Fruit fly (Drosophila melanogaster) whole organism, embryonic: ENCODE results near the gene CG17249.

Experiments
- Adf1 ChIP-seq: fragments of 200-800 bp; sonication (Bioruptor generic); IDR thresholded peaks from 2 replicates; pipeline ENCODE4 v1.3.6; 2022; ENCODE audit warnings: missing biosample characterization, missing genetic modification characterization
- Atf6 ChIP-seq: fragments of 200-800 bp; sonication (Bioruptor generic); IDR thresholded peaks from 2 replicates; pipeline ENCODE4 v1.3.6; 2022; ENCODE audit warnings: missing biosample characterization, missing genetic modification characterization
- Bdp1 ChIP-seq: fragments of 200-800 bp; sonication (Bioruptor generic); optimal IDR thresholded peaks from 3 replicates; lab custom pipeline; 2016; ENCODE audit warnings: missing biosample characterization, missing genetic modification characterization
- CG12071 ChIP-seq: fragments of 200-800 bp; sonication (Bioruptor generic); optimal IDR thresholded peaks from 3 replicates; lab custom pipeline; 2018; ENCODE audit warnings: missing biosample characterization, mild to moderate bottlenecking, missing genetic modification characterization
- CG12769 ChIP-seq: fragments of 200-800 bp; sonication (Bioruptor generic); optimal IDR thresholded peaks from 2 replicates; lab custom pipeline; 2019; ENCODE audit warnings: missing biosample characterization, mild to moderate bottlenecking, missing genetic modification characterization, moderate library complexity
- CG14014 ChIP-seq: fragments of 200-800 bp; sonication (Bioruptor generic); IDR thresholded peaks from 2 replicates; pipeline ENCODE4 v1.3.6; 2022; ENCODE audit warnings: missing biosample characterization, missing genetic modification characterization
- CG14050 ChIP-seq: fragments of 200-800 bp; sonication (Bioruptor generic); IDR thresholded peaks from 3 replicates; pipeline ENCODE4 v1.3.6; 2022; ENCODE audit warnings: missing biosample characterization, missing genetic modification characterization
- CG17612 ChIP-seq: fragments of 200-800 bp; sonication (Bioruptor generic); IDR thresholded peaks from 2 replicates; pipeline ENCODE4 v1.3.6; 2022; ENCODE audit warnings: missing biosample characterization, missing genetic modification characterization
- CG17802 ChIP-seq: fragments of 200-800 bp; sonication (Bioruptor generic); optimal IDR thresholded peaks from 2 replicates; lab custom pipeline; 2018; ENCODE audit warnings: missing biosample characterization, mild to moderate bottlenecking, missing genetic modification characterization, moderate library complexity
- CG31441 ChIP-seq: fragments of 200-800 bp; sonication (Bioruptor generic); IDR thresholded peaks from 2 replicates; pipeline ENCODE4 v1.3.6; 2022; ENCODE audit warnings: missing biosample characterization, missing genetic modification characterization
- CG32767 ChIP-seq: fragments of 200-800 bp; sonication (Bioruptor generic); IDR thresholded peaks from 2 replicates; pipeline ENCODE4 v1.3.6; 2022; ENCODE audit warnings: missing biosample characterization, missing genetic modification characterization
- CG34376 ChIP-seq: fragments of 200-800 bp; sonication (Bioruptor generic); optimal IDR thresholded peaks from 2 replicates; lab custom pipeline; 2018; ENCODE audit warnings: missing biosample characterization, mild to moderate bottlenecking, missing genetic modification characterization
- CG5180 ChIP-seq: fragments of 200-800 bp; sonication (Bioruptor generic); optimal IDR thresholded peaks from 3 replicates; lab custom pipeline; 2017; ENCODE audit warnings: missing biosample characterization, missing genetic modification characterization, mild to moderate bottlenecking, moderate library complexity, missing genetic modification reagents
- CG6254 ChIP-seq: fragments of 200-800 bp; sonication (Bioruptor generic); optimal IDR thresholded peaks from 3 replicates; lab custom pipeline; 2017; ENCODE audit warnings: mild to moderate bottlenecking, missing biosample characterization, missing genetic modification reagents, missing genetic modification characterization
- CG7556 ChIP-seq: fragments of 200-800 bp; sonication (Bioruptor generic); optimal IDR thresholded peaks from 2 replicates; lab custom pipeline; 2017; ENCODE audit warnings: missing biosample characterization, mild to moderate bottlenecking, missing genetic modification characterization
- CG7963 ChIP-seq: fragments of 200-800 bp; sonication (Bioruptor generic); IDR thresholded peaks from 3 replicates; pipeline ENCODE4 v1.3.6; 2022; ENCODE audit warnings: missing biosample characterization, missing genetic modification characterization; ENCODE audit not compliant: partially characterized antibody
- CG9932 ChIP-seq: fragments of 200-800 bp; sonication (Bioruptor generic); IDR thresholded peaks from 2 replicates; pipeline ENCODE4 v1.3.6; 2022; ENCODE audit warnings: missing biosample characterization, missing genetic modification characterization
- Camta ChIP-seq: fragments of 200-800 bp; sonication (Bioruptor generic); optimal IDR thresholded peaks from 2 replicates; lab custom pipeline; 2016; ENCODE audit warnings: missing biosample characterization, missing genetic modification characterization
- Deaf1 ChIP-seq: fragments of 200-800 bp; optimal IDR thresholded peaks from 3 replicates; lab custom pipeline; 2019; ENCODE audit warnings: missing biosample characterization, mild to moderate bottlenecking, missing genetic modification characterization, moderate library complexity
- Doc3 ChIP-seq: fragments of 200-800 bp; sonication (Bioruptor generic); IDR thresholded peaks from 3 replicates; pipeline ENCODE4 v1.3.6; 2022; ENCODE audit warnings: missing biosample characterization, missing genetic modification characterization; ENCODE audit not compliant: partially characterized antibody
- ERR ChIP-seq: fragments of 200-800 bp; sonication (Bioruptor generic); optimal IDR thresholded peaks from 2 replicates; lab custom pipeline; 2016; ENCODE audit warnings: missing biosample characterization, missing genetic modification characterization
- Ets65A ChIP-seq: fragments of 200-800 bp; sonication (Bioruptor generic); peaks from one replicate; lab custom pipeline; 2016; ENCODE audit warnings: missing biosample characterization, missing genetic modification characterization
- HHEX ChIP-seq: fragments of 200-800 bp; sonication (Bioruptor generic); optimal IDR thresholded peaks from 3 replicates; lab custom pipeline; 2017; ENCODE audit warnings: missing biosample characterization, mild to moderate bottlenecking, missing genetic modification characterization, missing genetic modification reagents
- Lhr ChIP-seq: fragments of 200-800 bp; sonication (Bioruptor generic); optimal IDR thresholded peaks from 3 replicates; lab custom pipeline; 2017; ENCODE audit warnings: mild to moderate bottlenecking, missing biosample characterization, missing genetic modification reagents, missing genetic modification characterization
- Rfx ChIP-seq: fragments of 200-800 bp; sonication (Bioruptor generic); IDR thresholded peaks from 2 replicates; pipeline ENCODE4 v1.3.6; 2022; ENCODE audit warnings: missing biosample characterization, missing genetic modification characterization
- abd-A ChIP-seq: fragments of 200-800 bp; sonication (Bioruptor generic); optimal IDR thresholded peaks from 3 replicates; lab custom pipeline; 2019; ENCODE audit warnings: missing biosample characterization, mild to moderate bottlenecking, missing genetic modification characterization, moderate library complexity
- ap ChIP-seq: fragments of 200-800 bp; sonication (Bioruptor generic); IDR thresholded peaks from 2 replicates; pipeline ENCODE4 v1.3.6; 2022; ENCODE audit warnings: missing biosample characterization, missing genetic modification characterization
- ash1 ChIP-seq: fragments of 200-800 bp; sonication (Bioruptor generic); optimal IDR thresholded peaks from 2 replicates; lab custom pipeline; 2018; ENCODE audit warnings: missing biosample characterization, mild to moderate bottlenecking, missing genetic modification characterization
- chn ChIP-seq: fragments of 200-800 bp; sonication (Bioruptor generic); optimal IDR thresholded peaks from 2 replicates; lab custom pipeline; 2016; ENCODE audit warnings: missing biosample characterization, missing genetic modification characterization
- ci ChIP-seq: fragments of 200-800 bp; sonication (Bioruptor generic); IDR thresholded peaks from 3 replicates; pipeline ENCODE4 v1.3.6; 2022; ENCODE audit warnings: missing biosample characterization, missing genetic modification characterization
- disco-r ChIP-seq: fragments of 200-800 bp; sonication (Bioruptor generic); optimal IDR thresholded peaks from 2 replicates; lab custom pipeline; 2016; ENCODE audit warnings: missing biosample characterization, missing genetic modification characterization
- ftz-f1 ChIP-seq: fragments of 200-800 bp; sonication (Bioruptor generic); optimal IDR thresholded peaks from 2 replicates; lab custom pipeline; 2016; ENCODE audit warnings: missing biosample characterization, missing genetic modification characterization
- grau ChIP-seq: fragments of 200-800 bp; optimal IDR thresholded peaks from 3 replicates; lab custom pipeline; 2019; ENCODE audit warnings: missing biosample characterization, mild to moderate bottlenecking, missing genetic modification characterization, moderate library complexity
- ind ChIP-seq: fragments of 200-800 bp; sonication (Bioruptor generic); optimal IDR thresholded peaks from 3 replicates; lab custom pipeline; 2016; ENCODE audit warnings: missing biosample characterization, missing genetic modification characterization
- lbe ChIP-seq: fragments of 200-800 bp; sonication (Bioruptor generic); optimal IDR thresholded peaks from 2 replicates; lab custom pipeline; 2016; ENCODE audit warnings: missing biosample characterization, mild to moderate bottlenecking, missing genetic modification characterization
- maf-S ChIP-seq: fragments of 200-800 bp; sonication (Bioruptor generic); optimal IDR thresholded peaks from 2 replicates; lab custom pipeline; 2016; ENCODE audit warnings: missing biosample characterization, missing genetic modification characterization
- sc ChIP-seq, 3 experiments: fragments of >200 bp in 2 of 3; fragments of 200-800 bp in 1 of 3; sonication (Bioruptor generic) in 1 of 3; optimal IDR thresholded peaks; 2 replicates in 2 of 3; 3 replicates in 1 of 3; lab custom pipeline; 2017; ENCODE audit warnings: mild to moderate bottlenecking in 1 of 3, missing biosample characterization in 1 of 3, missing genetic modification characterization in 1 of 3, missing genetic modification reagents in 1 of 3
- sd ChIP-seq: fragments of 200-800 bp; sonication (Bioruptor generic); optimal IDR thresholded peaks from 3 replicates; lab custom pipeline; 2018; ENCODE audit warnings: missing biosample characterization, mild to moderate bottlenecking, missing genetic modification characterization, moderate library complexity
- sens ChIP-seq: fragments of 200-800 bp; sonication (Bioruptor generic); peaks from one replicate; lab custom pipeline; 2016; ENCODE audit warnings: missing biosample characterization, missing genetic modification characterization
- sima ChIP-seq: fragments of 200-800 bp; sonication (Bioruptor generic); optimal IDR thresholded peaks from 2 replicates; lab custom pipeline; 2016; ENCODE audit warnings: missing biosample characterization, missing genetic modification characterization
- stwl ChIP-seq: fragments of 200-800 bp; sonication (Bioruptor generic); optimal IDR thresholded peaks from 3 replicates; lab custom pipeline; 2018; ENCODE audit warnings: missing biosample characterization, mild to moderate bottlenecking, missing genetic modification characterization, moderate library complexity
- twi ChIP-seq: fragments of 200-800 bp; optimal IDR thresholded peaks from 2 replicates; lab custom pipeline; 2019; ENCODE audit warnings: missing biosample characterization, mild to moderate bottlenecking, missing genetic modification characterization, moderate library complexity
- zen ChIP-seq: fragments of 200-800 bp; sonication (Bioruptor generic); optimal IDR thresholded peaks from 3 replicates; lab custom pipeline; 2018; ENCODE audit warnings: missing biosample characterization, mild to moderate bottlenecking, missing genetic modification characterization, moderate library complexity

Gene CG17249

dm6 chr3L:1614465-1615084 lies 32.7 kb downstream of the CG17249 start (continued):
- TF ChIP-seq grau (tag; lab: Kevin White, UChicago) (no peak), lbe (no peak), CG7963 (GFP tag; lab: Robert Waterston, UW) (no peak), CG9932 (GFP tag; lab: Robert Waterston, UW) (no peak), Camta (GFP tag; lab: Kevin White, UChicago) (no peak), ap (no peak), sc (optimal IDR thresholded peaks at IDR 0.05; lab: Kevin White, UChicago) (no peak), sc (GFP tag; optimal IDR thresholded peaks at IDR 0.05; lab: Kevin White, UChicago) (no peak), CG34376 (GFP tag; lab: Kevin White, UChicago) (no peak), sima (GFP tag; lab: Kevin White, UChicago) (no peak), ftz-f1 (GFP tag; lab: Kevin White, UChicago) (peak; percentile 57), zen (no peak), CG17802 (tag; lab: Kevin White, UChicago) (no peak), CG12071 (no peak), ERR (GFP tag; lab: Kevin White, UChicago) (no peak), CG17612 (GFP tag; lab: Robert Waterston, UW) (no peak), CG31441 (GFP tag; lab: Robert Waterston, UW) (no peak), twi (tag; lab: Kevin White, UChicago) (no peak), sd (tag; lab: Kevin White, UChicago) (peak; percentile 63), Doc3 (GFP tag; lab: Robert Waterston, UW) (no peak), CG14050 (no peak), HHEX (no peak), CG12769 (tag; lab: Kevin White, UChicago) (peak; percentile 66), ind (no peak), sens (GFP tag; lab: Kevin White, UChicago) (peak; percentile 50), CG6254 (GFP tag; lab: Kevin White, UChicago) (no peak), disco-r (GFP tag; lab: Kevin White, UChicago) (no peak), stwl (tag; lab: Kevin White, UChicago) (no peak), maf-S (GFP tag; lab: Kevin White, UChicago) (no peak), CG5180 (GFP tag; lab: Kevin White, UChicago) (no peak), Atf6 (peak; percentile 46; the same call in 1 of the 2 replicates), Adf1 (peak; percentile 13; the same call in 1 of the 2 replicates), Bdp1 (GFP tag; lab: Kevin White, UChicago) (no peak), ash1 (no peak), Rfx (0 out of 2 replicates have a peak, but pooled peaks have one; percentile 4), Ets65A (GFP tag; lab: Kevin White, UChicago) (peak; percentile 47), CG7556 (GFP tag; lab: Kevin White, UChicago) (no peak), Deaf1 (tag; lab: Kevin White, UChicago) (peak; percentile 71), abd-A (tag; lab: Kevin White, UChicago) (no peak), ci (GFP tag; lab: Robert Waterston, UW) (no peak), Lhr (GFP tag; lab: Kevin White, UChicago) (no peak), CG32767 (no peak), CG14014 (GFP tag; lab: Robert Waterston, UW) (no peak), chn (GFP tag; lab: Kevin White, UChicago) (no peak)
